Worm (Caenorhabditis elegans) whole organism, midembryonic: ENCODE results near the gene ugt-42.

Source experiments
- cog-1 ChIP-seq: sonication (generic microtip); optimal IDR thresholded peaks from 2 replicates; lab custom pipeline; 2016; ENCODE audit warnings: missing genetic modification characterization, missing compliant biosample characterization
- flt-1 ChIP-seq: fragments of 200-800 bp; sonication (Bioruptor generic); IDR thresholded peaks from 2 replicates; pipeline ENCODE4 v1.3.6; 2022; ENCODE audit warnings: missing genetic modification characterization, missing compliant biosample characterization
- klf-2 ChIP-seq: fragments of 200-800 bp; sonication (Bioruptor generic); conservative IDR thresholded peaks from 2 replicates; pipeline ENCODE4 v1.3.6; 2022; ENCODE audit warnings: missing genetic modification reagents, missing genetic modification characterization, missing compliant biosample characterization
- tab-1 ChIP-seq: fragments of 200-800 bp; sonication (Bioruptor generic); IDR thresholded peaks from 2 replicates; pipeline ENCODE4 v1.3.6; 2022; ENCODE audit warnings: missing genetic modification characterization, missing compliant biosample characterization
- ztf-23 ChIP-seq: fragments of 200-800 bp; sonication (Bioruptor generic); IDR thresholded peaks from 2 replicates; pipeline ENCODE4 v1.3.6; 2022; ENCODE audit warnings: missing genetic modification reagents, missing genetic modification characterization, missing compliant biosample characterization

DNA sequence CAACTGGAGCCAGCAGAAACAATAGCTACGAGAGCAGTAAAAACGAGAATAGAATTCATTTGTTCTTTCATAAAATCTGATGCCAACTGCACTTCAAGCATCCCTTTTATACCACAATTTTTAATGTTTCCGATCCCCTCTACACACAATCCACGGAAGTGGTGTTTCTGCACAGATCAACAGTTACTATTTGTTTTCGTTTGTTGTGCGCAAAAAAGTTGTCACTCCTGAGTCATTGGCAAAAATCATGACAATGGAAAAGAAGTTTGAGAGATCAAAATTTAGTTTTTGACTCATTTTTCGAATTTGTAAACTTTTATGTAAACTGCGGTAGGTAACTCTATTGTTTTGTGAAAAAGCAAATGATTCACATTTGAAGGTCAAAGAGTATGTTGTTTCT is 42.9 kb upstream of the ugt-42 start, which contains the start of gene srlf-37:
- TF ChIP-seq tab-1 (GFP tag; lab: Robert Waterston, UW) = no peak
- no peak for TF ChIP-seq cog-1 (tag; lab: Kevin White, UChicago)
- TF ChIP-seq klf-2 = no peak
- no peak for TF ChIP-seq ztf-23 (GFP tag; lab: Robert Waterston, UW)
- no peak for TF ChIP-seq flt-1 (GFP tag; lab: Robert Waterston, UW)
